Worm (Caenorhabditis elegans) whole organism, L4 larva: ENCODE data around the gene F11D5.5.

Experiments
- F44E2.7 ChIP-seq: fragments of 200-800 bp; sonication (Bioruptor generic); IDR thresholded peaks from 2 replicates; pipeline ENCODE4 v2.1.2; 2022; ENCODE audit warnings: missing genetic modification characterization, missing compliant biosample characterization
- T26A8.4 ChIP-seq: fragments of 200-800 bp; sonication (Bioruptor generic); IDR thresholded peaks from 2 replicates; pipeline ENCODE4 v1.3.6; 2022; ENCODE audit warnings: missing genetic modification characterization, missing compliant biosample characterization
- dmd-8 ChIP-seq: fragments of 200-800 bp; sonication (Bioruptor generic); IDR thresholded peaks from 2 replicates; pipeline ENCODE4 v1.3.6; 2022; ENCODE audit warnings: missing genetic modification characterization, missing compliant biosample characterization
- lsy-2 ChIP-seq, 2 experiments: fragments of 150-350 bp in 1 of 2; sonication (generic microtip) in 1 of 2; optimal IDR thresholded peaks; 2 replicates each; lab custom pipeline; 2014 to 2017; ENCODE audit warnings: missing biosample characterization in 2 of 2, missing genetic modification characterization in 2 of 2
- nhr-111 ChIP-seq: fragments of 200-800 bp; sonication (Bioruptor generic); optimal IDR thresholded peaks from 2 replicates; lab custom pipeline; 2018; ENCODE audit warnings: mild to moderate bottlenecking, missing genetic modification characterization, missing compliant biosample characterization
- pqm-1 ChIP-seq: sonication (generic microtip); optimal IDR thresholded peaks from 2 replicates; lab custom pipeline; 2017; ENCODE audit warnings: missing biosample characterization, missing genetic modification characterization
- zag-1 ChIP-seq: fragments of 150-350 bp; optimal IDR thresholded peaks from 2 replicates; lab custom pipeline; 2014; ENCODE audit warnings: missing biosample characterization, missing genetic modification characterization
- zip-2 ChIP-seq: fragments of 150-350 bp; optimal IDR thresholded peaks from 2 replicates; lab custom pipeline; 2014; ENCODE audit warnings: missing biosample characterization, missing genetic modification characterization

ce11 chrX:3290147-3290546, 11.7 kb upstream of the F11D5.5 start:
- TF ChIP-seq F44E2.7 (GFP tag; lab: Robert Waterston, UW) (no peak), zag-1 (tag; lab: Kevin White, UChicago) (no peak), T26A8.4 (GFP tag; lab: Robert Waterston, UW) (no peak), lsy-2 (tag; optimal IDR thresholded peaks at IDR 0.05; lab: Kevin White, UChicago) (no peak), nhr-111 (GFP tag; lab: Kevin White, UChicago) (no peak), pqm-1 (tag; lab: Kevin White, UChicago) (peak; percentile 90), zip-2 (no peak), dmd-8 (no peak)
